Fruit fly (Drosophila melanogaster) whole organism, pupa: ENCODE measurements around the gene janB.

ENCODE experiments used
- CG10348 ChIP-seq: fragments of 200-800 bp; sonication (Bioruptor generic); IDR thresholded peaks from 2 replicates; pipeline ENCODE4 v1.3.6; 2022; ENCODE audit warnings: missing biosample characterization, missing genetic modification characterization
- CG12605 ChIP-seq: fragments of 200-800 bp; sonication (Bioruptor generic); IDR thresholded peaks from 2 replicates; pipeline ENCODE4 v1.3.6; 2022; ENCODE audit warnings: missing biosample characterization, missing genetic modification characterization
- CG13204 ChIP-seq: fragments of 200-800 bp; sonication (Bioruptor generic); optimal IDR thresholded peaks from 2 replicates; lab custom pipeline; 2018; ENCODE audit warnings: missing biosample characterization, mild to moderate bottlenecking, missing genetic modification characterization, moderate library complexity
- CG14655 ChIP-seq: fragments of 200-800 bp; sonication (Bioruptor generic); optimal IDR thresholded peaks from 3 replicates; lab custom pipeline; 2017; ENCODE audit warnings: mild to moderate bottlenecking, missing biosample characterization, missing genetic modification reagents, missing genetic modification characterization
- CG15710 ChIP-seq: fragments of 200-800 bp; sonication (Bioruptor generic); optimal IDR thresholded peaks from 2 replicates; lab custom pipeline; 2018; ENCODE audit warnings: missing biosample characterization, mild to moderate bottlenecking, missing genetic modification characterization, moderate library complexity
- CG17806 ChIP-seq: fragments of 200-800 bp; sonication (Bioruptor generic); optimal IDR thresholded peaks from 2 replicates; lab custom pipeline; 2018; ENCODE audit warnings: missing biosample characterization, mild to moderate bottlenecking, missing genetic modification characterization, moderate library complexity
- CG32121 ChIP-seq: fragments of 200-800 bp; sonication (Bioruptor generic); IDR thresholded peaks from 2 replicates; pipeline ENCODE4 v1.3.6; 2022; ENCODE audit warnings: missing biosample characterization, missing genetic modification characterization
- CG34367 ChIP-seq: fragments of 200-800 bp; sonication (Bioruptor generic); optimal IDR thresholded peaks from 2 replicates; lab custom pipeline; 2018; ENCODE audit warnings: missing biosample characterization, mild to moderate bottlenecking, missing genetic modification characterization
- CG4496 ChIP-seq: fragments of 200-800 bp; sonication (Bioruptor generic); IDR thresholded peaks from 3 replicates; pipeline ENCODE4 v1.3.6; 2022; ENCODE audit warnings: missing biosample characterization, missing genetic modification characterization
- CG8159 ChIP-seq: fragments of 200-800 bp; sonication (Bioruptor generic); optimal IDR thresholded peaks from 3 replicates; lab custom pipeline; 2018; ENCODE audit warnings: missing biosample characterization, mild to moderate bottlenecking, missing genetic modification characterization, moderate library complexity
- CG8301 ChIP-seq: fragments of 200-800 bp; sonication (Bioruptor generic); optimal IDR thresholded peaks from 2 replicates; lab custom pipeline; 2018; ENCODE audit warnings: missing biosample characterization, mild to moderate bottlenecking, missing genetic modification characterization
- CG9948 ChIP-seq: fragments of 200-800 bp; sonication (Bioruptor generic); optimal IDR thresholded peaks from 2 replicates; lab custom pipeline; 2018; ENCODE audit warnings: missing biosample characterization, mild to moderate bottlenecking, missing genetic modification characterization, moderate library complexity
- D1 ChIP-seq: fragments of 200-800 bp; sonication (Bioruptor generic); optimal IDR thresholded peaks from 2 replicates; lab custom pipeline; 2018; ENCODE audit warnings: missing biosample characterization, mild to moderate bottlenecking, missing genetic modification characterization, moderate library complexity
- EcR ChIP-seq: fragments of 200-800 bp; sonication (Bioruptor generic); optimal IDR thresholded peaks from 3 replicates; lab custom pipeline; 2019; ENCODE audit warnings: missing biosample characterization, missing genetic modification characterization, mild to moderate bottlenecking, moderate library complexity, missing genetic modification reagents
- Ets98B ChIP-seq: fragments of 200-800 bp; sonication (Bioruptor generic); IDR thresholded peaks from 2 replicates; pipeline ENCODE4 v1.3.6; 2022; ENCODE audit warnings: missing biosample characterization, missing genetic modification characterization
- Pif1A ChIP-seq: fragments of 200-800 bp; sonication (Bioruptor generic); optimal IDR thresholded peaks from 3 replicates; lab custom pipeline; 2016; ENCODE audit warnings: missing biosample characterization, missing genetic modification characterization
- Pif1B ChIP-seq: fragments of 200-800 bp; sonication (Bioruptor generic); optimal IDR thresholded peaks from 3 replicates; lab custom pipeline; 2016; ENCODE audit warnings: missing biosample characterization, missing genetic modification characterization
- Snoo ChIP-seq: fragments of 200-800 bp; sonication (Bioruptor generic); optimal IDR thresholded peaks from 3 replicates; lab custom pipeline; 2017; ENCODE audit warnings: missing biosample characterization, mild to moderate bottlenecking, missing genetic modification characterization, inconsistent platforms
- fd96Ca ChIP-seq: fragments of 200-800 bp; sonication (Bioruptor generic); IDR thresholded peaks from 3 replicates; pipeline ENCODE4 v1.3.6; 2022; ENCODE audit warnings: missing biosample characterization, missing genetic modification characterization
- gl ChIP-seq: fragments of 200-800 bp; sonication (Bioruptor generic); optimal IDR thresholded peaks from 2 replicates; lab custom pipeline; 2018; ENCODE audit warnings: missing biosample characterization, mild to moderate bottlenecking, missing genetic modification characterization
- rn ChIP-seq: fragments of 200-800 bp; sonication (Bioruptor generic); IDR thresholded peaks from 2 replicates; pipeline ENCODE4 v1.3.6; 2022; ENCODE audit warnings: missing biosample characterization, missing genetic modification characterization

The janB gene

dm6 chr3R:30066004-30066403, 27.5 kb upstream of the janB start:
- TF ChIP-seq EcR = peak; percentile 83
- no peak for TF ChIP-seq CG15710 (tag; lab: Kevin White, UChicago)
- no peak for TF ChIP-seq D1 (tag; lab: Kevin White, UChicago)
- no peak for TF ChIP-seq CG10348 (GFP tag; lab: Robert Waterston, UW)
- TF ChIP-seq rn (GFP tag; lab: Robert Waterston, UW) = no peak

DNA sequence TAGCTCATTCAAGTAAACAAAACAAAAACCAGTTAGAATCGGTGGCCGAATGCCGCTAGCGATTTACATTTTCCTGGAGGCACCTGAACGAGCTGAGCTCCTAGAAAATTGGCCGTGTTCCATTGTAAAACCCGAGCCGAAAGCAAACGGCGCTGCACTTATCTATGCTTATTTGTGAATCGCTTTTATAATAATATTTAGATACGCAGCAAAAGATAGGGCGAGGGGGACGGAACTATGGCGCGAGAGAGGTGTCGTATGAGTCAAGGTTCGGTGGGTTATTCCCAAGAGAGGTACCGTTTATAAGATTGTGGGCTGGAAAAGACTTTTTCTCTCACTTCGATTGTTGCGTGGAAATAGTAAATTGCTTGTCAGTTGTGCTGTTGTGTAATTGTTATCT, 25.2 kb upstream of the janB start:
- TF ChIP-seq gl (tag; lab: Kevin White, UChicago) (no peak), CG8301 (tag; lab: Kevin White, UChicago) (no peak), CG15710 (tag; lab: Kevin White, UChicago) (no peak), CG12605 (GFP tag; lab: Robert Waterston, UW) (no peak), CG34367 (no peak), CG32121 (no peak), CG17806 (tag; lab: Kevin White, UChicago) (no peak), CG13204 (GFP tag; lab: Kevin White, UChicago) (no peak)
- TF ChIP-seq, all 21 proteins: peak for 0

DNA sequence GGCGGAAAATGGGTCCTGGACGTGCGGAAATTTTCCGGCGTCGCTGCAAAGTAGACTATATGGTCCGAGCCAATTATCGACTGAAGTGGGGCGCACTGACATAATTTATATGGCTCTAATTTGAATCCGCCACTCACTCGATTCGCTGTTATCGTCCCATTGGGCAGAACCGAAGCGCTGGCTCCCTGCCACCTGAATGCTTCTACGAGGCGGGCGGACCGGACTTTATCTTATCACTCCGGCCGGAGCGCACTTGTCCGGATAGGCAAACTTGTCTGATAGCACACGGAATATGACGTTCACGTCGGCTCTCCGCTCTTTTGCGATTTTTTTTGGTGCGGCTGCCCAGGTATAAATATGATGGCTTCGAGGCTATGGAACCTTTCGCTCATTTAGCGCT, 24.0 kb upstream of the janB start:
- no peak for TF ChIP-seq Snoo (tag; lab: Kevin White, UChicago)
- TF ChIP-seq EcR = peak; percentile 1
- TF ChIP-seq, all 21 proteins: peak for 1

DNA sequence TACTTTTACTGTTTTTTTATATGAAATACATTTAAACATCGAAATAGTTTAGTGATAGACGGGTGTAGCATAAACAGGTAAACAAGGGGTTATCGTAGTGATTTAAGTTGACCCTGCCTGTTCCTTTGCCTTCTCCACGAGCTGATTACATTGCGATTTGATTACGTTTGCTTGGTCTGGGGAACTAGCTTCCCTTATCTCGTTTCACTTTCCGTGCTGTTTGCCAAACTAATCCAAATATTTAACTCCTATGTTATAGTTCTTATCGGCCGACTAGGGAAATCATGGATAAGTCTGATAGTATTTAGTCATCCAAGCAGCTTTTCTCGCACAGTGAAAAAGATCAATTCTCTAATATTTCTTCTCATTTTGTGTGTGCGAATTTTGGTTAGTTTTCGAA, 23.5 kb upstream of the janB start:
- TF ChIP-seq fd96Ca (GFP tag; lab: Robert Waterston, UW) (no peak), CG15710 (tag; lab: Kevin White, UChicago) (no peak), CG9948 (tag; lab: Kevin White, UChicago) (no peak), Pif1A (GFP tag; lab: Kevin White, UChicago) (no peak), CG13204 (GFP tag; lab: Kevin White, UChicago) (no peak), Ets98B (GFP tag; lab: Robert Waterston, UW) (no peak), CG10348 (GFP tag; lab: Robert Waterston, UW) (no peak), CG17806 (tag; lab: Kevin White, UChicago) (no peak), EcR (no peak), Pif1B (GFP tag; lab: Kevin White, UChicago) (no peak), CG8159 (tag; lab: Kevin White, UChicago) (no peak)

DNA sequence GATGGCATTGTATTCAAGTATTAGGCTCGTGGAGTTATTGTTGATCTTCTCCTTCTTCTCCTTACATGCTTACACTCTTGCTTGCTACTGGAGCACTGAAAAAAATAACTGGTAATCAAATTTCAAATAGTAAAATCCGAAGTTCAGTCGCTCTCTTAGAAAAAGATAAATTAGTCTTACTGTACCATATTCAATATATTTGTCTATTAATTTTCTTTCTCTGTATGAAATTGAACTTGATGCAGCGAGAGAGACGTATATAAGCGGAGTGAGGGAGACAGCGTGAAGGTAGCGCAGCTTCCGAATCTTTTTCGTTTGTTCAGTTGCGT, 22.6 kb upstream of the janB start:
- TF ChIP-seq EcR = peak; percentile 41
- peak; percentile 91 for TF ChIP-seq rn (GFP tag; lab: Robert Waterston, UW)
- peak; percentile 83 for TF ChIP-seq D1 (tag; lab: Kevin White, UChicago)
- peak; percentile 67 for TF ChIP-seq CG13204 (GFP tag; lab: Kevin White, UChicago)
- TF ChIP-seq Pif1A (GFP tag; lab: Kevin White, UChicago) = peak; percentile 95
- peak; percentile 96 for TF ChIP-seq Pif1B (GFP tag; lab: Kevin White, UChicago)
- peak; percentile 96 for TF ChIP-seq Ets98B (GFP tag; lab: Robert Waterston, UW)
- peak; percentile 92 for TF ChIP-seq fd96Ca (GFP tag; lab: Robert Waterston, UW)
- peak; percentile 94 for TF ChIP-seq CG32121
- peak; percentile 95 for TF ChIP-seq Snoo (tag; lab: Kevin White, UChicago)
- TF ChIP-seq CG10348 (GFP tag; lab: Robert Waterston, UW) = peak; percentile 40; the same call in 1 of the 2 replicates
- TF ChIP-seq CG8159 (tag; lab: Kevin White, UChicago) = peak; percentile 94
- TF ChIP-seq gl (tag; lab: Kevin White, UChicago) = peak; percentile 85
- TF ChIP-seq CG4496 (GFP tag; lab: Robert Waterston, UW) = peak; percentile 96
- peak; percentile 89 for TF ChIP-seq CG15710 (tag; lab: Kevin White, UChicago)
- TF ChIP-seq CG12605 (GFP tag; lab: Robert Waterston, UW) = peak; percentile 92
- peak; percentile 87 for TF ChIP-seq CG8301 (tag; lab: Kevin White, UChicago)
- TF ChIP-seq CG14655 (GFP tag; lab: Kevin White, UChicago) = peak; percentile 83
- TF ChIP-seq CG17806 (tag; lab: Kevin White, UChicago) = peak; percentile 95
- peak; percentile 86 for TF ChIP-seq CG9948 (tag; lab: Kevin White, UChicago)
- TF ChIP-seq CG34367 = peak; percentile 81

DNA sequence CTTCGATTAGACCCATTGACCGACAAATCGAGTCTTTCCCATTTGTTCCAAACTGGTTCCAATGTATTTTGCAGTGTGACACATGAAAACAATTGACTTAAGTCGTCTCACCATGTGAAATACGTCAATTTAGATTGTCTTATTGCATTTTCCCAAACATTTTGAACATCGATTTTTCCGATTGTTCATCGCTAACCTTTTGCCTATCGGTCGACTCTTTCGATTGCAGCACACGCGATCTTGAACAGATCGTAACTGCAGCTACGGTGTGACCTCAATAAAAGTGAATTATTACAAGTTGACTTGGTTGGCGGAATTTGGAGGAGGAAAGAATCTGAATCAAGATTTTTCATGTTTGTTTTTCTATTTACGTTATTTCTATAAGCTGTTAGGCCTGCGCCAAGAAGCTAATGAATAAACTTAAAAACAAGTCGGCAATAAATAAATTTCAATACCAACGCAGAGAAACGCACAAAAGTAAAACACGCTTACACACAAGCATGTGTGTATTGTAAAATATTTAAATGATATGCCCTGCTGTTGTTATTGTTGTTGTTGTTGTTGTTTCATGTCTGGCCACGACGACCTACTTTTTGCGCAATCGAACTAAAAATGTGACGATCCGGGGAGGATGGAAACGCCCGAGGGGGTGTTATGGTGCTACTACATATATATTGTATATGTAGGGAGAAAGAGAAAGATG, 22.1 kb upstream of the janB start:
- TF ChIP-seq Pif1A (GFP tag; lab: Kevin White, UChicago) = no peak
- TF ChIP-seq EcR = no peak
- TF ChIP-seq fd96Ca (GFP tag; lab: Robert Waterston, UW) = no peak
- TF ChIP-seq CG8159 (tag; lab: Kevin White, UChicago) = no peak
- no peak for TF ChIP-seq CG17806 (tag; lab: Kevin White, UChicago)
- no peak for TF ChIP-seq Pif1B (GFP tag; lab: Kevin White, UChicago)

DNA sequence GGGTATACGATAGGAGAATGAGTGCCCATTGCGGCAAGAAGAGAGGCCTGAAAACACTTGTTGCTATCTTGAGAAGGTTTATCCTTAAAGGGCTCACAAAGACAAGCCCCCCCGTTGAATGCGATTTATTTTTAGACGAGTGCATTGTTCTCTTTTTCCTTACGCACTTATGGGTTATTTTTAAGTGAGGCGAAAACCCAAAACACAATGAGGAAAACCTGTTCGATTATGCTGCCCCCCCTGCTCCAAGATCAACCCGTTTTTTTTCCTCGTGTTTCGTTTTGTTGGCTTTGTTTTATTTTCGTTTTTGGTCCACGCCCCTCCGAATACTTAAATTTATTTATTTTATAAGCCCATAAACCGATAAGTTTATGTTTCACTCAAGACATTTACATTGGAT, 21.4 kb upstream of the janB start:
- TF ChIP-seq gl (tag; lab: Kevin White, UChicago) = no peak
- no peak for TF ChIP-seq CG4496 (GFP tag; lab: Robert Waterston, UW)
- peak; percentile 85 for TF ChIP-seq EcR
- TF ChIP-seq CG8159 (tag; lab: Kevin White, UChicago) = peak; percentile 31
- TF ChIP-seq CG15710 (tag; lab: Kevin White, UChicago) = no peak
